Worm (Caenorhabditis elegans) whole organism, young adult: ENCODE measurements around the gene col-167.

Experiments
- B0261.1 ChIP-seq: sonication (generic microtip); optimal IDR thresholded peaks from 2 replicates; lab custom pipeline; 2016; ENCODE audit warnings: mild to moderate bottlenecking, missing genetic modification characterization, moderate library complexity, missing compliant biosample characterization
- C17E4.6 ChIP-seq: fragments of 200-800 bp; sonication (Bioruptor generic); IDR thresholded peaks from 2 replicates; pipeline ENCODE4 v1.3.6; 2022; ENCODE audit warnings: missing genetic modification reagents, missing genetic modification characterization, missing compliant biosample characterization
- D2030.7 ChIP-seq: fragments of 200-800 bp; sonication (Bioruptor generic); IDR thresholded peaks from 2 replicates; pipeline ENCODE4 v1.3.6; 2022; ENCODE audit warnings: missing genetic modification reagents, missing genetic modification characterization, missing compliant biosample characterization
- F10E7.11 ChIP-seq: sonication (generic microtip); optimal IDR thresholded peaks from 2 replicates; lab custom pipeline; 2017; ENCODE audit warnings: mild to moderate bottlenecking, missing genetic modification characterization, moderate library complexity, missing compliant biosample characterization
- F37B4.10 ChIP-seq: fragments of 200-800 bp; sonication (Bioruptor generic); IDR thresholded peaks from 2 replicates; pipeline ENCODE4 v1.3.6; 2022; ENCODE audit warnings: missing genetic modification characterization, missing compliant biosample characterization
- F49E8.2 ChIP-seq: sonication (generic microtip); optimal IDR thresholded peaks from 3 replicates; lab custom pipeline; 2017; ENCODE audit warnings: missing genetic modification characterization, mild to moderate bottlenecking, missing compliant biosample characterization, antibody characterized with exemption, moderate library complexity; ENCODE audit not compliant: insufficient read depth
- T26A5.8 ChIP-seq: sonication (generic microtip); optimal IDR thresholded peaks from 2 replicates; lab custom pipeline; 2016; ENCODE audit warnings: missing genetic modification characterization, missing compliant biosample characterization
- Y56A3A.18 ChIP-seq: fragments of 200-800 bp; sonication (Bioruptor generic); IDR thresholded peaks from 2 replicates; pipeline ENCODE4 v1.3.6; 2022; ENCODE audit warnings: missing genetic modification reagents, missing genetic modification characterization, missing compliant biosample characterization
- Y95B8A.8 ChIP-seq: fragments of 200-800 bp; sonication (Bioruptor generic); IDR thresholded peaks from 2 replicates; pipeline ENCODE4 v1.3.6; 2022; ENCODE audit warnings: missing genetic modification reagents, missing genetic modification characterization, missing compliant biosample characterization
- ZK185.1 ChIP-seq: sonication (generic microtip); optimal IDR thresholded peaks from 2 replicates; lab custom pipeline; 2016; ENCODE audit warnings: mild to moderate bottlenecking, missing genetic modification characterization, missing compliant biosample characterization; ENCODE audit not compliant: poor library complexity, severe bottlenecking
- aptf-3 ChIP-seq: fragments of 200-800 bp; sonication (Bioruptor generic); IDR thresholded peaks from 2 replicates; pipeline ENCODE4 v1.3.6; 2022; ENCODE audit warnings: missing genetic modification characterization, missing compliant biosample characterization
- bed-2 ChIP-seq: fragments of 200-800 bp; sonication (Bioruptor generic); IDR thresholded peaks from 2 replicates; pipeline ENCODE4 v1.3.6; 2022; ENCODE audit warnings: missing genetic modification reagents, missing genetic modification characterization, missing compliant biosample characterization
- cebp-1 ChIP-seq, 2 experiments: fragments of 200-800 bp in 1 of 2; sonication (Bioruptor generic) in 1 of 2; sonication (generic microtip) in 1 of 2; IDR thresholded peaks in 1 of 2; optimal IDR thresholded peaks in 1 of 2; 2 replicates each; pipeline versions ENCODE4 v1.3.6 to Lab custom; 2017 to 2022; ENCODE audit warnings: missing compliant biosample characterization in 2 of 2, missing genetic modification characterization in 2 of 2, mild to moderate bottlenecking in 1 of 2, missing genetic modification reagents in 1 of 2, moderate library complexity in 1 of 2
- ceh-27 ChIP-seq: fragments of 200-800 bp; sonication (Bioruptor generic); optimal IDR thresholded peaks from 2 replicates; lab custom pipeline; 2018; ENCODE audit warnings: mild to moderate bottlenecking, missing genetic modification characterization, moderate library complexity, missing compliant biosample characterization
- ceh-79 ChIP-seq: sonication (generic microtip); optimal IDR thresholded peaks from 2 replicates; lab custom pipeline; 2017; ENCODE audit warnings: mild to moderate bottlenecking, missing genetic modification characterization, missing compliant biosample characterization
- chd-7 ChIP-seq: sonication (generic microtip); optimal IDR thresholded peaks from 2 replicates; lab custom pipeline; 2016; ENCODE audit warnings: mild to moderate bottlenecking, missing genetic modification characterization, moderate library complexity, missing compliant biosample characterization
- die-1 ChIP-seq: sonication (generic microtip); optimal IDR thresholded peaks from 2 replicates; lab custom pipeline; 2016; ENCODE audit warnings: missing genotype, mild to moderate bottlenecking, missing genetic modification characterization, missing compliant biosample characterization
- egl-18 ChIP-seq: fragments of 200-800 bp; sonication (Bioruptor generic); IDR thresholded peaks from 2 replicates; pipeline ENCODE4 v1.3.6; 2022; ENCODE audit warnings: missing genetic modification reagents, missing genetic modification characterization, missing compliant biosample characterization
- egl-44 ChIP-seq: fragments of 200-800 bp; sonication (Bioruptor generic); IDR thresholded peaks from 2 replicates; pipeline ENCODE4 v1.3.6; 2022; ENCODE audit warnings: missing genetic modification reagents, missing genetic modification characterization, missing compliant biosample characterization
- ets-4 ChIP-seq: fragments of 200-800 bp; sonication (Bioruptor generic); optimal IDR thresholded peaks from 2 replicates; lab custom pipeline; 2018; ENCODE audit warnings: mild to moderate bottlenecking, missing genetic modification characterization, missing compliant biosample characterization
- hmg-20 ChIP-seq: fragments of 200-800 bp; sonication (Bioruptor generic); IDR thresholded peaks from 2 replicates; pipeline ENCODE4 v1.3.6; 2022; ENCODE audit warnings: missing genetic modification reagents, missing genetic modification characterization, missing compliant biosample characterization
- lir-1 ChIP-seq: fragments of 200-800 bp; sonication (Bioruptor generic); conservative IDR thresholded peaks from 2 replicates; pipeline ENCODE4 v1.3.6; 2022; ENCODE audit warnings: missing genetic modification reagents, missing genetic modification characterization, missing compliant biosample characterization
- lsl-1 ChIP-seq: fragments of 200-800 bp; sonication (Bioruptor generic); optimal IDR thresholded peaks from 2 replicates; lab custom pipeline; 2018; ENCODE audit warnings: mild to moderate bottlenecking, missing genetic modification characterization, moderate library complexity, missing compliant biosample characterization
- madf-6 ChIP-seq: fragments of 200-800 bp; sonication (Bioruptor generic); IDR thresholded peaks from 2 replicates; pipeline ENCODE4 v1.3.6; 2022; ENCODE audit warnings: missing genetic modification reagents, missing genetic modification characterization, missing compliant biosample characterization
- mes-4 ChIP-seq: sonication (generic microtip); optimal IDR thresholded peaks from 2 replicates; lab custom pipeline; 2016; ENCODE audit warnings: missing genotype, missing genetic modification characterization, missing compliant biosample characterization
- nhr-179 ChIP-seq: sonication (generic microtip); optimal IDR thresholded peaks from 2 replicates; lab custom pipeline; 2016; ENCODE audit warnings: mild to moderate bottlenecking, missing genetic modification characterization, missing compliant biosample characterization
- nhr-80 ChIP-seq: sonication (generic microtip); optimal IDR thresholded peaks from 2 replicates; lab custom pipeline; 2016; ENCODE audit warnings: missing genetic modification characterization, missing compliant biosample characterization
- nhr-90 ChIP-seq: sonication (generic microtip); optimal IDR thresholded peaks from 2 replicates; lab custom pipeline; 2016; ENCODE audit warnings: missing genotype, mild to moderate bottlenecking, missing genetic modification characterization, missing compliant biosample characterization
- pbrm-1 ChIP-seq: fragments of 200-800 bp; sonication (Bioruptor generic); IDR thresholded peaks from 2 replicates; pipeline ENCODE4 v1.3.6; 2022; ENCODE audit warnings: missing genetic modification reagents, missing genetic modification characterization, missing compliant biosample characterization
- rpc-1 ChIP-seq, 2 experiments: fragments of 150-350 bp in 1 of 2; sonication (generic microtip) in 1 of 2; optimal IDR thresholded peaks; 2 replicates each; lab custom pipeline; 2014 to 2018; ENCODE audit warnings: missing biosample characterization in 1 of 2, missing genetic modification characterization in 1 of 2, missing genetic modification reagents in 1 of 2, missing genotype in 1 of 2
- snpc-1.1 ChIP-seq: sonication (generic microtip); optimal IDR thresholded peaks from 2 replicates; lab custom pipeline; 2017; ENCODE audit warnings: missing genetic modification characterization, mild to moderate bottlenecking, missing compliant biosample characterization, antibody characterized with exemption, moderate library complexity, missing genotype, missing genetic modification reagents; ENCODE audit not compliant: insufficient read depth
- ztf-26 ChIP-seq: sonication (generic microtip); optimal IDR thresholded peaks from 2 replicates; lab custom pipeline; 2017; ENCODE audit warnings: missing genetic modification characterization, missing compliant biosample characterization
- ztf-3 ChIP-seq: fragments of 200-800 bp; sonication (Bioruptor generic); optimal IDR thresholded peaks from 2 replicates; lab custom pipeline; 2018; ENCODE audit warnings: mild to moderate bottlenecking, missing genetic modification characterization, missing compliant biosample characterization

Gene col-167

DNA sequence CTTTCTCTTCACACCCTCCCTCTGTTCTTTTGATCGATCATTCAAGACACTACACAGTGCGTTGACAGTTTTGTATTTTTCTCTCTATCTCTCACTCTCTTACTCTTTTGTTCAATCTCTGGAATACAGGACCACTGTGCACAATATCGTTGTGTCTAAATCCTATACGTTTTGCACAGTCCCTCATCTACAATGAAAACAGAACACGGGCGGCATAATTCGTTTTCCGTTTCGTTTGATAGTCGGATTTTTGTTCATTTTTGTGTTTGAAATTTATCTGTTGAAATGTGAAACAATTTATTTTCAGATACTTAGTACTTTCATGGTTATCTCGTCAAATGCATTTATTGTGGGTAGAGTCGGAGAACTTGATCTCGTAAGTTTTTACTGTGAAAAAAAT lies 18.2 kb downstream of the col-167 start, which contains the start of gene C03B1.7:
TSS of gene C03B1.7 (plus strand) at position 301 of the 400 bp plus-strand sequence.
- TF ChIP-seq B0261.1, result no peak
- TF ChIP-seq madf-6, result no peak
- no peak for TF ChIP-seq C17E4.6 (GFP tag; lab: Robert Waterston, UW)
- no peak for TF ChIP-seq F49E8.2 (tag; lab: Kevin White, UChicago)
- no peak for TF ChIP-seq mes-4 (tag; lab: Kevin White, UChicago)
- no peak for TF ChIP-seq lsl-1
- TF ChIP-seq lir-1, result no peak
- no peak for TF ChIP-seq Y95B8A.8 (GFP tag; lab: Robert Waterston, UW)

DNA sequence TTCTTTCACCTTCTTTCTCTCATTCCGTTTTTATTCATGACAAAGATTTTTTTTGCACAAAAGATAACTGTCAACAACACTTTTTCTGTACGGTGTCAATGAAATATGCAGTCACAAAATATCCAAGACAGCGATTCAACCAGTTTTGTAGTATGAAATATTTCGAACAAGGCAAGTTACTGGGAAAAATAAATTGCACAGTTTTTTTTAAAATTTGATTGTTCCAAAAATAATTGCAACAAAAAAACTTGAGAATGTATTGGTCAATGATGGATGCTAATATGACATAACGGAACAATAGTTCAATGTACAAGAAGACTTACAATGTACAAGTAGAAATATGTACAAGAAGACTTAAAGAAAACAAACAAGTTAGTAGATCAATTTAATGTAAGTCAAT lies 22.5 kb downstream of the col-167 start:
- no peak for TF ChIP-seq egl-44 (GFP tag; lab: Robert Waterston, UW)

ce11 chrX:6347013-6347412 lies 23.7 kb downstream of the col-167 start, which contains the start of gene C03B1.9:
Gene C03B1.9, minus strand, starts transcription at chrX:6347113.
- no peak for TF ChIP-seq cebp-1 (GFP tag; IDR thresholded peaks at IDR 0.05; lab: Robert Waterston, UW)
- TF ChIP-seq cebp-1 (tag; optimal IDR thresholded peaks at IDR 0.05; lab: Kevin White, UChicago), result no peak
- no peak for TF ChIP-seq F37B4.10
- TF ChIP-seq F10E7.11 (tag; lab: Kevin White, UChicago), result no peak
- TF ChIP-seq rpc-1 (optimal IDR thresholded peaks at IDR 0.05; lab: Kevin White, UChicago), result no peak
- no peak for TF ChIP-seq rpc-1 (tag; optimal IDR thresholded peaks at IDR 0.05; lab: Kevin White, UChicago)
- no peak for TF ChIP-seq ceh-79 (tag; lab: Kevin White, UChicago)
- TF ChIP-seq nhr-179 (tag; lab: Kevin White, UChicago), result no peak
- no peak for TF ChIP-seq chd-7 (tag; lab: Kevin White, UChicago)
- TF ChIP-seq, all 124 proteins: peak for 0

- TF ChIP-seq Y56A3A.18 (no peak), ZK185.1 (tag; lab: Kevin White, UChicago) (no peak), aptf-3 (GFP tag; lab: Robert Waterston, UW) (no peak), F37B4.10 (no peak), die-1 (tag; lab: Kevin White, UChicago) (no peak), pbrm-1 (no peak)
Measured at ce11 chrX:6350016-6350415, 26.7 kb downstream of the col-167 start, which contains the start of gene C03B1.6. Gene C03B1.6, plus strand, starts transcription at chrX:6350316.

DNA sequence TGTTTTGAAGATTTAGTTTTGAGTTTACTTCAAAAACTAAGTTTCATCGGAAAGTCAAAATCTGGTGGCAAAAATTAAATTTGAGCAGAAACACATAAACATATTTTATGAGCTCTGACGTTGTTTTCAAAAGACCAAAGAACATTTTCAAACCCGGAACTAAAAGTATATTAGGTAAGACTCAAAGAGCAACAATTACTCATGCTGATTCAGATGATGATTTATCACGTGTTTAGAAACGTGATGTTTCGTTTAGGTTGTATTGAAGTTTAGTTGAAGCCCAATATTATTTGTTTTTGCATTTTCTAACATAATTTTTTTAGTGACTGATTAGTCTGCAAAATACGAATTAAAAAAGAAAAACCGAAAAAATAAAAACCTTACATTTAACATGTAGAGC lies 30.5 kb downstream of the col-167 start:
- TF ChIP-seq nhr-80 (tag; lab: Kevin White, UChicago) (no peak), ets-4 (GFP tag; lab: Kevin White, UChicago) (no peak), bed-2 (GFP tag; lab: Robert Waterston, UW) (no peak), egl-18 (no peak), D2030.7 (no peak), snpc-1.1 (no peak), nhr-90 (tag; lab: Kevin White, UChicago) (no peak), ztf-3 (GFP tag; lab: Kevin White, UChicago) (no peak), T26A5.8 (tag; lab: Kevin White, UChicago) (no peak), ztf-26 (no peak), hmg-20 (no peak), ceh-27 (no peak)
